Fruit fly (Drosophila melanogaster): Measurements from ENCODE around the gene CG8668.
A peak's percentile ranks its signal among the peaks of the same experiment; 100 is the strongest.

Gene CG8668

dm6 chr2L:8091908-8092307, 34.9 kb upstream of the CG8668 start:
- TF ChIP-seq CTCF (optimal IDR thresholded peaks at IDR 0.05) (no peak), CG8478 (optimal IDR thresholded peaks at IDR 0.05) (no peak)

dm6 chr2L:8093182-8093941, 33.4 kb upstream of the CG8668 start:
- TF ChIP-seq CTCF (optimal IDR thresholded peaks at IDR 0.05) (no peak), CG8478 (optimal IDR thresholded peaks at IDR 0.05) (no peak)

- no peak for TF ChIP-seq CTCF (optimal IDR thresholded peaks at IDR 0.05)
- TF ChIP-seq CG8478 (optimal IDR thresholded peaks at IDR 0.05): no peak
Observed at dm6 chr2L:8094058-8094825, 32.6 kb upstream of the CG8668 start.

dm6 chr2L:8095176-8095575, 31.6 kb upstream of the CG8668 start:
- no peak for TF ChIP-seq CTCF (optimal IDR thresholded peaks at IDR 0.05)
- TF ChIP-seq CG8478 (optimal IDR thresholded peaks at IDR 0.05): no peak

dm6 chr2L:8097461-8097860, 29.3 kb upstream of the CG8668 start:
- TF ChIP-seq CG8478 (optimal IDR thresholded peaks at IDR 0.05) (no peak), CTCF (optimal IDR thresholded peaks at IDR 0.05) (no peak)

- peak in 1 of 2 experiments; percentile 3 for TF ChIP-seq CTCF (optimal IDR thresholded peaks at IDR 0.05)
- no peak for TF ChIP-seq CG8478 (optimal IDR thresholded peaks at IDR 0.05)
Observed at dm6 chr2L:8097964-8098945, 28.5 kb upstream of the CG8668 start.

dm6 chr2L:8099050-8099449, 27.8 kb upstream of the CG8668 start:
- TF ChIP-seq CG8478 (optimal IDR thresholded peaks at IDR 0.05): no peak
- TF ChIP-seq CTCF (optimal IDR thresholded peaks at IDR 0.05): no peak

dm6 chr2L:8099615-8100375, 27.0 kb upstream of the CG8668 start:
- TF ChIP-seq CTCF (optimal IDR thresholded peaks at IDR 0.05) (no peak), CG8478 (optimal IDR thresholded peaks at IDR 0.05) (no peak)

dm6 chr2L:8100489-8101352, 26.1 kb upstream of the CG8668 start:
- no peak for TF ChIP-seq CG8478 (optimal IDR thresholded peaks at IDR 0.05)
- no peak for TF ChIP-seq CTCF (optimal IDR thresholded peaks at IDR 0.05)

- TF ChIP-seq CG8478 (optimal IDR thresholded peaks at IDR 0.05): no peak
- no peak for TF ChIP-seq CTCF (optimal IDR thresholded peaks at IDR 0.05)
Observed at dm6 chr2L:8103073-8103472, 23.7 kb upstream of the CG8668 start.

- TF ChIP-seq CTCF (optimal IDR thresholded peaks at IDR 0.05): no peak
Observed at dm6 chr2L:8104094-8104493, 22.7 kb upstream of the CG8668 start.

- no peak for TF ChIP-seq CG8478 (optimal IDR thresholded peaks at IDR 0.05)
- TF ChIP-seq CTCF (optimal IDR thresholded peaks at IDR 0.05): no peak
Observed at dm6 chr2L:8104706-8105105, 22.1 kb upstream of the CG8668 start.
